Worm (Caenorhabditis elegans) whole organism, L1 larva: ENCODE measurements around the gene C13A10.2.

ENCODE experiments used
- egl-27 ChIP-seq, 2 experiments: fragments of 150-350 bp in 1 of 2; sonication (generic microtip); optimal IDR thresholded peaks; 3 replicates each; lab custom pipeline; 2017 to 2018; ENCODE audit warnings: missing biosample characterization in 2 of 2, missing genetic modification characterization in 2 of 2, missing genetic modification reagents in 2 of 2
- lin-13 ChIP-seq: fragments of 150-350 bp; optimal IDR thresholded peaks from 2 replicates; lab custom pipeline; 2014; ENCODE audit warnings: missing biosample characterization, missing genetic modification reagents, missing genetic modification characterization
- nhr-28 ChIP-seq: fragments of 150-350 bp; optimal IDR thresholded peaks from 2 replicates; lab custom pipeline; 2014; ENCODE audit warnings: missing biosample characterization, missing genetic modification characterization
- pax-3 ChIP-seq: fragments of 200-800 bp; sonication (Bioruptor generic); optimal IDR thresholded peaks from 2 replicates; lab custom pipeline; 2018; ENCODE audit warnings: mild to moderate bottlenecking, missing genetic modification characterization, moderate library complexity, missing compliant biosample characterization
- pqm-1 ChIP-seq: sonication (generic microtip); optimal IDR thresholded peaks from 3 replicates; lab custom pipeline; 2017; ENCODE audit warnings: missing biosample characterization, missing genetic modification characterization
- skn-1 ChIP-seq: fragments of 150-350 bp; optimal IDR thresholded peaks from 2 replicates; lab custom pipeline; 2014; ENCODE audit warnings: missing biosample characterization, missing genetic modification characterization
- swsn-7 ChIP-seq: sonication (generic microtip); optimal IDR thresholded peaks from 2 replicates; lab custom pipeline; 2016; ENCODE audit warnings: missing genetic modification characterization, missing compliant biosample characterization
- unc-30 ChIP-seq: sonication (generic microtip); optimal IDR thresholded peaks from 2 replicates; lab custom pipeline; 2017; ENCODE audit warnings: missing biosample characterization, missing genetic modification characterization
- unc-62 ChIP-seq: fragments of 150-350 bp; optimal IDR thresholded peaks from 2 replicates; lab custom pipeline; 2014; ENCODE audit warnings: missing biosample characterization, missing genetic modification reagents, missing genetic modification characterization
- zag-1 ChIP-seq: fragments of 150-350 bp; optimal IDR thresholded peaks from 2 replicates; lab custom pipeline; 2014; ENCODE audit warnings: missing biosample characterization, missing genetic modification characterization

ce11 chrII:1372966-1373365 is 15.2 kb upstream of the C13A10.2 start:
- TF ChIP-seq unc-62 (GFP tag; lab: Kevin White, UChicago) (no peak), nhr-28 (no peak), pax-3 (tag; lab: Kevin White, UChicago) (no peak), pqm-1 (no peak), swsn-7 (tag; lab: Kevin White, UChicago) (no peak), lin-13 (no peak), unc-30 (tag; lab: Kevin White, UChicago) (no peak), egl-27 (tag; optimal IDR thresholded peaks at IDR 0.05; lab: Kevin White, UChicago) (no peak), zag-1 (tag; lab: Kevin White, UChicago) (no peak), skn-1 (tag; lab: Kevin White, UChicago) (no peak)
